Worm (Caenorhabditis elegans) whole organism, early embryonic: Measurements from ENCODE around the gene F41H10.4.

Experiments used
- B0310.2 ChIP-seq: sonication (generic microtip); optimal IDR thresholded peaks from 2 replicates; lab custom pipeline; 2016; ENCODE audit warnings: mild to moderate bottlenecking, missing genetic modification characterization, missing compliant biosample characterization
- F13C5.2 ChIP-seq: sonication (generic microtip); optimal IDR thresholded peaks from 2 replicates; lab custom pipeline; 2017; ENCODE audit warnings: mild to moderate bottlenecking, missing genetic modification characterization, inconsistent platforms, missing compliant biosample characterization
- aly-1 ChIP-seq: sonication (generic microtip); optimal IDR thresholded peaks from 2 replicates; lab custom pipeline; 2016; ENCODE audit warnings: missing genetic modification characterization, missing compliant biosample characterization
- ama-1 ChIP-seq: fragments of 150-350 bp; optimal IDR thresholded peaks from 2 replicates; lab custom pipeline; 2014
- ceh-13 ChIP-seq: fragments of 200-800 bp; sonication (Bioruptor generic); optimal IDR thresholded peaks from 2 replicates; lab custom pipeline; 2018; ENCODE audit warnings: mild to moderate bottlenecking, missing genetic modification characterization, missing compliant biosample characterization
- ceh-36 ChIP-seq: sonication (generic microtip); optimal IDR thresholded peaks from 2 replicates; lab custom pipeline; 2016; ENCODE audit warnings: missing genetic modification characterization, inconsistent platforms, missing compliant biosample characterization
- ets-7 ChIP-seq: sonication (generic microtip); optimal IDR thresholded peaks from 2 replicates; lab custom pipeline; 2016; ENCODE audit warnings: missing genotype, missing genetic modification characterization, missing compliant biosample characterization
- flt-1 ChIP-seq: fragments of 200-800 bp; sonication (Bioruptor generic); IDR thresholded peaks from 2 replicates; pipeline ENCODE4 v1.3.6; 2022; ENCODE audit warnings: missing genetic modification characterization, missing compliant biosample characterization
- hmbx-1 ChIP-seq: sonication (generic microtip); optimal IDR thresholded peaks from 2 replicates; lab custom pipeline; 2016; ENCODE audit warnings: mild to moderate bottlenecking, missing genetic modification characterization, missing compliant biosample characterization
- hmg-4 ChIP-seq: fragments of 200-800 bp; sonication (Bioruptor generic); optimal IDR thresholded peaks from 2 replicates; lab custom pipeline; 2018; ENCODE audit warnings: mild to moderate bottlenecking, missing genetic modification characterization, missing compliant biosample characterization
- hnd-1 ChIP-seq: sonication (generic microtip); optimal IDR thresholded peaks from 2 replicates; lab custom pipeline; 2016; ENCODE audit warnings: missing genetic modification characterization, missing compliant biosample characterization
- pes-1 ChIP-seq: fragments of 200-800 bp; sonication (Bioruptor generic); IDR thresholded peaks from 2 replicates; pipeline ENCODE4 v1.3.6; 2022; ENCODE audit warnings: missing genetic modification reagents, missing genetic modification characterization, missing compliant biosample characterization
- scrt-1 ChIP-seq: fragments of 200-800 bp; sonication (Bioruptor generic); IDR thresholded peaks from 2 replicates; pipeline ENCODE4 v1.3.6; 2022; ENCODE audit warnings: missing genetic modification characterization, missing compliant biosample characterization
- sea-1 ChIP-seq: fragments of 200-800 bp; sonication (Bioruptor generic); conservative IDR thresholded peaks from 2 replicates; pipeline ENCODE4 v1.3.6; 2022; ENCODE audit warnings: missing genetic modification characterization, missing compliant biosample characterization
- tbx-11 ChIP-seq: fragments of 200-800 bp; sonication (Bioruptor generic); IDR thresholded peaks from 2 replicates; pipeline ENCODE4 v1.3.6; 2022; ENCODE audit warnings: missing genetic modification characterization, missing compliant biosample characterization
- tbx-37 ChIP-seq: fragments of 200-800 bp; sonication (Bioruptor generic); conservative IDR thresholded peaks from 2 replicates; pipeline ENCODE4 v1.3.6; 2022; ENCODE audit warnings: missing genetic modification reagents, missing genetic modification characterization, missing compliant biosample characterization
- tra-4 ChIP-seq: sonication (generic microtip); optimal IDR thresholded peaks from 2 replicates; lab custom pipeline; 2017; ENCODE audit warnings: missing genetic modification characterization, missing compliant biosample characterization

Gene F41H10.4

ce11 chrIV:5411120-5411519 is 46.8 kb downstream of the F41H10.4 start, which contains the start of gene ZK616.65:
ZK616.65 (minus strand) TSS chrIV:5411220.
- no peak for TF ChIP-seq scrt-1 (GFP tag; lab: Robert Waterston, UW)
- TF ChIP-seq aly-1 (tag; lab: Kevin White, UChicago) = no peak
- no peak for TF ChIP-seq sea-1 (GFP tag; lab: Robert Waterston, UW)
- no peak for TF ChIP-seq B0310.2 (tag; lab: Kevin White, UChicago)
- TF ChIP-seq tra-4 (tag; lab: Kevin White, UChicago) = no peak
- no peak for TF ChIP-seq hmg-4 (GFP tag; lab: Kevin White, UChicago)
- TF ChIP-seq tbx-11 = no peak
- TF ChIP-seq tbx-37 (GFP tag; lab: Robert Waterston, UW) = no peak
- no peak for TF ChIP-seq ceh-36 (tag; lab: Kevin White, UChicago)
- no peak for TF ChIP-seq hmbx-1 (tag; lab: Kevin White, UChicago)
- no peak for TF ChIP-seq flt-1 (GFP tag; lab: Robert Waterston, UW)
- no peak for TF ChIP-seq hnd-1
- no peak for TF ChIP-seq pes-1 (GFP tag; lab: Robert Waterston, UW)
- TF ChIP-seq ama-1 (lab: Kevin White, UChicago) = no peak
- no peak for TF ChIP-seq ceh-13 (GFP tag; lab: Kevin White, UChicago)
- TF ChIP-seq F13C5.2 (tag; lab: Kevin White, UChicago) = no peak
- TF ChIP-seq ets-7 (tag; lab: Kevin White, UChicago) = no peak

- TF ChIP-seq ets-7 (tag; lab: Kevin White, UChicago) (no peak), ama-1 (lab: Kevin White, UChicago) (no peak), sea-1 (GFP tag; lab: Robert Waterston, UW) (no peak), flt-1 (GFP tag; lab: Robert Waterston, UW) (no peak)
Observed at ce11 chrIV:5411641-5412337, 47.4 kb downstream of the F41H10.4 start, which contains the start of gene ZK616.8. ZK616.8 (minus strand) TSS chrIV:5412193.

- TF ChIP-seq tbx-11 = no peak
- no peak for TF ChIP-seq hnd-1
- TF ChIP-seq tra-4 (tag; lab: Kevin White, UChicago) = no peak
- TF ChIP-seq pes-1 (GFP tag; lab: Robert Waterston, UW) = no peak
- TF ChIP-seq ceh-13 (GFP tag; lab: Kevin White, UChicago) = no peak
- TF ChIP-seq hmbx-1 (tag; lab: Kevin White, UChicago) = no peak
- no peak for TF ChIP-seq ets-7 (tag; lab: Kevin White, UChicago)
- no peak for TF ChIP-seq hmg-4 (GFP tag; lab: Kevin White, UChicago)
- no peak for TF ChIP-seq B0310.2 (tag; lab: Kevin White, UChicago)
Observed at ce11 chrIV:5415696-5416095, 51.3 kb downstream of the F41H10.4 start, which contains the start of gene spp-7. spp-7 (minus strand) TSS chrIV:5415796.
